Worm (Caenorhabditis elegans): ENCODE data around the gene vit-4.
A peak's percentile ranks its signal among the peaks of the same experiment; 100 is the strongest.

- peak; percentile 27 for TF ChIP-seq cog-1 (tag; optimal IDR thresholded peaks at IDR 0.05)
- no peak for TF ChIP-seq ztf-29 (GFP tag; IDR thresholded peaks at IDR 0.05)
- TF ChIP-seq flt-1 (GFP tag; IDR thresholded peaks at IDR 0.05) = 0 out of 2 replicates have a peak, but pooled peaks have one; percentile 43
- TF ChIP-seq klf-2 (GFP tag; conservative IDR thresholded peaks at IDR 0.05) = no peak
- TF ChIP-seq T22C8.4 (GFP tag; IDR thresholded peaks at IDR 0.05) = no peak
- TF ChIP-seq tab-1 (GFP tag; IDR thresholded peaks at IDR 0.05) = peak; percentile 50; the same call in 1 of the 2 replicates
- TF ChIP-seq med-1 (GFP tag; optimal IDR thresholded peaks at IDR 0.05; ENCODE audit: insufficient read depth) = no peak
- no peak for TF ChIP-seq ztf-23 (GFP tag; IDR thresholded peaks at IDR 0.05)
Observed at ce11 chrX:3540861-3541260, 22.9 kb downstream of the vit-4 start.
